Fruit fly (Drosophila melanogaster) whole organism, embryonic: ENCODE results near the gene CG10809.
A peak's percentile ranks its signal among the peaks of the same experiment; 100 is the strongest.

Experiments used
- Atf3 ChIP-seq: fragments of 200-800 bp; sonication (Bioruptor generic); optimal IDR thresholded peaks from 3 replicates; lab custom pipeline; 2016; ENCODE audit warnings: missing biosample characterization, missing genetic modification characterization
- BEAF-32 ChIP-seq: fragments of 200-800 bp; sonication (Bioruptor generic); optimal IDR thresholded peaks from 3 replicates; lab custom pipeline; 2017; ENCODE audit warnings: missing biosample characterization, missing genetic modification characterization, mild to moderate bottlenecking, moderate library complexity, missing genetic modification reagents
- CG10565 ChIP-seq: fragments of 200-800 bp; sonication (Bioruptor generic); optimal IDR thresholded peaks from 3 replicates; lab custom pipeline; 2016; ENCODE audit warnings: missing biosample characterization, mild to moderate bottlenecking, missing genetic modification characterization
- CG11696 ChIP-seq: fragments of 200-800 bp; sonication (Bioruptor generic); IDR thresholded peaks from 2 replicates; pipeline ENCODE4 v1.3.6; 2022; ENCODE audit warnings: missing biosample characterization, missing genetic modification characterization
- CG12744 ChIP-seq: fragments of 200-800 bp; sonication (Bioruptor generic); optimal IDR thresholded peaks from 2 replicates; lab custom pipeline; 2016; ENCODE audit warnings: missing biosample characterization, missing genetic modification characterization
- CG14014 ChIP-seq: fragments of 200-800 bp; sonication (Bioruptor generic); IDR thresholded peaks from 2 replicates; pipeline ENCODE4 v1.3.6; 2022; ENCODE audit warnings: missing biosample characterization, missing genetic modification characterization
- CG14965 ChIP-seq: fragments of 200-800 bp; sonication (Bioruptor generic); optimal IDR thresholded peaks from 2 replicates; lab custom pipeline; 2016; ENCODE audit warnings: missing biosample characterization, missing genetic modification characterization, borderline replicate concordance
- CG15696 ChIP-seq: fragments of 200-800 bp; sonication (Bioruptor generic); optimal IDR thresholded peaks from 2 replicates; lab custom pipeline; 2019; ENCODE audit warnings: missing biosample characterization, mild to moderate bottlenecking, missing genetic modification characterization, moderate library complexity
- CG17361 ChIP-seq: fragments of 200-800 bp; sonication (Bioruptor generic); IDR thresholded peaks from 3 replicates; pipeline ENCODE4 v1.3.6; 2022; ENCODE audit warnings: missing biosample characterization, missing genetic modification characterization
- CG17802 ChIP-seq: fragments of 200-800 bp; sonication (Bioruptor generic); optimal IDR thresholded peaks from 2 replicates; lab custom pipeline; 2018; ENCODE audit warnings: missing biosample characterization, mild to moderate bottlenecking, missing genetic modification characterization, moderate library complexity
- CG17912 ChIP-seq: fragments of 200-800 bp; sonication (Bioruptor generic); optimal IDR thresholded peaks from 2 replicates; lab custom pipeline; 2018; ENCODE audit warnings: missing biosample characterization, mild to moderate bottlenecking, missing genetic modification characterization
- CG18619 ChIP-seq: fragments of 200-800 bp; sonication (Bioruptor generic); optimal IDR thresholded peaks from 3 replicates; lab custom pipeline; 2017; ENCODE audit warnings: missing biosample characterization, mild to moderate bottlenecking, missing genetic modification characterization
- CG3281 ChIP-seq: fragments of 200-800 bp; sonication (Bioruptor generic); optimal IDR thresholded peaks from 3 replicates; lab custom pipeline; 2017; ENCODE audit warnings: missing biosample characterization, mild to moderate bottlenecking, missing genetic modification characterization
- CG3726 ChIP-seq: fragments of 200-800 bp; sonication (Bioruptor generic); IDR thresholded peaks from 3 replicates; pipeline ENCODE4, ENCODE4 v1.3.6; 2022; ENCODE audit warnings: missing biosample characterization, missing genetic modification characterization
- CG3995 ChIP-seq: fragments of 200-800 bp; sonication (Bioruptor generic); optimal IDR thresholded peaks from 3 replicates; lab custom pipeline; 2016; ENCODE audit warnings: missing biosample characterization, missing genetic modification characterization
- CG4617 ChIP-seq: fragments of 200-800 bp; sonication (Bioruptor generic); optimal IDR thresholded peaks from 3 replicates; lab custom pipeline; 2016; ENCODE audit warnings: missing biosample characterization, missing genetic modification characterization, borderline replicate concordance
- CG6689 ChIP-seq: fragments of 200-800 bp; sonication (Bioruptor generic); IDR thresholded peaks from 2 replicates; pipeline ENCODE4 v1.3.6; 2022; ENCODE audit warnings: missing biosample characterization, missing genetic modification characterization
- CG7357 ChIP-seq: fragments of 200-800 bp; sonication (Bioruptor generic); IDR thresholded peaks from 3 replicates; pipeline ENCODE4 v1.3.6; 2022; ENCODE audit warnings: missing biosample characterization, missing genetic modification characterization
- CG7745 ChIP-seq: fragments of 200-800 bp; sonication (Bioruptor generic); optimal IDR thresholded peaks from 2 replicates; lab custom pipeline; 2018; ENCODE audit warnings: missing biosample characterization, mild to moderate bottlenecking, missing genetic modification characterization, moderate library complexity
- CG8359 ChIP-seq: fragments of 200-800 bp; sonication (Bioruptor generic); optimal IDR thresholded peaks from 2 replicates; lab custom pipeline; 2017; ENCODE audit warnings: missing biosample characterization, mild to moderate bottlenecking, missing genetic modification characterization, borderline replicate concordance
- CkIIα-i1 ChIP-seq: fragments of 200-800 bp; sonication (Bioruptor generic); IDR thresholded peaks from 2 replicates; pipeline ENCODE4 v1.3.6; 2022; ENCODE audit warnings: missing biosample characterization, missing genetic modification characterization
- CoRest ChIP-seq: fragments of 200-800 bp; sonication (Bioruptor generic); optimal IDR thresholded peaks from 3 replicates; lab custom pipeline; 2018; ENCODE audit warnings: missing biosample characterization, mild to moderate bottlenecking, missing genetic modification characterization, moderate library complexity
- D19B ChIP-seq: fragments of 200-800 bp; sonication (Bioruptor generic); optimal IDR thresholded peaks from 2 replicates; lab custom pipeline; 2017; ENCODE audit warnings: missing biosample characterization, mild to moderate bottlenecking, missing genetic modification characterization
- Jarid2 ChIP-seq: fragments of 200-800 bp; sonication (Bioruptor generic); optimal IDR thresholded peaks from 3 replicates; lab custom pipeline; 2017; ENCODE audit warnings: mild to moderate bottlenecking, missing biosample characterization, missing genetic modification reagents, missing genetic modification characterization
- MTF-1 ChIP-seq: fragments of 200-800 bp; sonication (Bioruptor generic); optimal IDR thresholded peaks from 2 replicates; lab custom pipeline; 2018; ENCODE audit warnings: missing biosample characterization, mild to moderate bottlenecking, missing genetic modification characterization, borderline replicate concordance
- Nf-YA ChIP-seq: fragments of 200-800 bp; sonication (Bioruptor generic); IDR thresholded peaks from 2 replicates; pipeline ENCODE4 v1.3.6; 2022; ENCODE audit warnings: missing biosample characterization, missing genetic modification characterization
- Ptx1 ChIP-seq: fragments of 200-800 bp; sonication (Bioruptor generic); IDR thresholded peaks from 2 replicates; pipeline ENCODE4 v1.3.6; 2022; ENCODE audit warnings: missing biosample characterization, missing genetic modification characterization
- Six4 ChIP-seq: fragments of 200-800 bp; sonication (Bioruptor generic); optimal IDR thresholded peaks from 2 replicates; lab custom pipeline; 2016; ENCODE audit warnings: missing biosample characterization, missing genetic modification characterization
- Sox100B ChIP-seq: fragments of 200-800 bp; sonication (Bioruptor generic); optimal IDR thresholded peaks from 3 replicates; lab custom pipeline; 2018; ENCODE audit warnings: missing biosample characterization, mild to moderate bottlenecking, missing genetic modification characterization
- Sry-β ChIP-seq: fragments of 200-800 bp; sonication (Bioruptor generic); optimal IDR thresholded peaks from 2 replicates; lab custom pipeline; 2018; ENCODE audit warnings: missing biosample characterization, mild to moderate bottlenecking, missing genetic modification characterization, moderate library complexity
- TFAM ChIP-seq: fragments of 200-800 bp; sonication (Bioruptor generic); optimal IDR thresholded peaks from 2 replicates; lab custom pipeline; 2017; ENCODE audit warnings: missing biosample characterization, missing genetic modification characterization, inconsistent platforms
- Tbp ChIP-seq: fragments of >200 bp; optimal IDR thresholded peaks from 2 replicates; lab custom pipeline; 2018; ENCODE audit warnings: missing biosample characterization, missing genetic modification characterization
- amos ChIP-seq: fragments of 200-800 bp; sonication (Bioruptor generic); IDR thresholded peaks from 2 replicates; pipeline ENCODE4 v1.3.6; 2022; ENCODE audit warnings: missing biosample characterization, missing genetic modification characterization; ENCODE audit not compliant: partially characterized antibody
- bigmax ChIP-seq: fragments of 200-800 bp; sonication (Bioruptor generic); optimal IDR thresholded peaks from 2 replicates; lab custom pipeline; 2018; ENCODE audit warnings: missing biosample characterization, mild to moderate bottlenecking, missing genetic modification characterization
- cad ChIP-seq: fragments of >200 bp; optimal IDR thresholded peaks from 2 replicates; lab custom pipeline; 2017; ENCODE audit warnings: missing biosample characterization, missing genetic modification characterization
- ci ChIP-seq: fragments of 200-800 bp; sonication (Bioruptor generic); IDR thresholded peaks from 3 replicates; pipeline ENCODE4 v1.3.6; 2022; ENCODE audit warnings: missing biosample characterization, missing genetic modification characterization
- crp ChIP-seq, 2 experiments: fragments of 200-800 bp; sonication (Bioruptor generic); optimal IDR thresholded peaks; 2 replicates in 1 of 2; 3 replicates in 1 of 2; lab custom pipeline; 2017; ENCODE audit warnings: missing biosample characterization in 2 of 2, missing genetic modification characterization in 2 of 2, mild to moderate bottlenecking in 1 of 2, moderate library complexity in 1 of 2
- fd3F ChIP-seq: fragments of 200-800 bp; sonication (Bioruptor generic); optimal IDR thresholded peaks from 2 replicates; lab custom pipeline; 2018; ENCODE audit warnings: missing biosample characterization, mild to moderate bottlenecking, missing genetic modification characterization, moderate library complexity
- grn ChIP-seq: fragments of 200-800 bp; sonication (Bioruptor generic); optimal IDR thresholded peaks from 3 replicates; lab custom pipeline; 2017; ENCODE audit warnings: missing biosample characterization, missing genetic modification characterization
- gro ChIP-seq: fragments of 200-800 bp; sonication (Bioruptor generic); optimal IDR thresholded peaks from 2 replicates; lab custom pipeline; 2016; ENCODE audit warnings: missing biosample characterization, missing genetic modification characterization
- kah ChIP-seq: fragments of 200-800 bp; sonication (Bioruptor generic); optimal IDR thresholded peaks from 2 replicates; lab custom pipeline; 2018; ENCODE audit warnings: missing biosample characterization, mild to moderate bottlenecking, missing genetic modification characterization
- knrl ChIP-seq: fragments of 200-800 bp; sonication (Bioruptor generic); IDR thresholded peaks from 3 replicates; pipeline ENCODE4 v1.3.6; 2022; ENCODE audit warnings: missing biosample characterization, missing genetic modification characterization; ENCODE audit not compliant: partially characterized antibody
- repo ChIP-seq: fragments of 200-800 bp; sonication (Bioruptor generic); optimal IDR thresholded peaks from 2 replicates; lab custom pipeline; 2016; ENCODE audit warnings: missing biosample characterization, missing genetic modification characterization
- so ChIP-seq: fragments of 200-800 bp; sonication (Bioruptor generic); IDR thresholded peaks from 3 replicates; pipeline ENCODE4 v1.3.6; 2022; ENCODE audit warnings: missing biosample characterization, missing genetic modification characterization
- ssp ChIP-seq: fragments of 200-800 bp; sonication (Bioruptor generic); IDR thresholded peaks from 2 replicates; pipeline ENCODE4 v1.3.6; 2022; ENCODE audit warnings: missing biosample characterization, missing genetic modification characterization
- toy ChIP-seq: fragments of 200-800 bp; sonication (Bioruptor generic); IDR thresholded peaks from 2 replicates; pipeline ENCODE4 v1.3.6; 2022; ENCODE audit warnings: missing biosample characterization, missing genetic modification characterization
- vnd ChIP-seq: fragments of 200-800 bp; sonication (Bioruptor generic); IDR thresholded peaks from 3 replicates; pipeline ENCODE4 v1.3.6; 2022; ENCODE audit warnings: missing biosample characterization, missing genetic modification characterization; ENCODE audit not compliant: partially characterized antibody
- vvl ChIP-seq: fragments of 200-800 bp; sonication (Bioruptor generic); IDR thresholded peaks from 2 replicates; pipeline ENCODE4 v1.3.6; 2022; ENCODE audit warnings: missing biosample characterization, missing genetic modification characterization
- wek ChIP-seq: fragments of 200-800 bp; sonication (Bioruptor generic); optimal IDR thresholded peaks from 3 replicates; lab custom pipeline; 2018; ENCODE audit warnings: missing biosample characterization, mild to moderate bottlenecking, missing genetic modification characterization, moderate library complexity
- yki ChIP-seq: fragments of >200 bp; optimal IDR thresholded peaks from 3 replicates; lab custom pipeline; 2018

The CG10809 gene

DNA sequence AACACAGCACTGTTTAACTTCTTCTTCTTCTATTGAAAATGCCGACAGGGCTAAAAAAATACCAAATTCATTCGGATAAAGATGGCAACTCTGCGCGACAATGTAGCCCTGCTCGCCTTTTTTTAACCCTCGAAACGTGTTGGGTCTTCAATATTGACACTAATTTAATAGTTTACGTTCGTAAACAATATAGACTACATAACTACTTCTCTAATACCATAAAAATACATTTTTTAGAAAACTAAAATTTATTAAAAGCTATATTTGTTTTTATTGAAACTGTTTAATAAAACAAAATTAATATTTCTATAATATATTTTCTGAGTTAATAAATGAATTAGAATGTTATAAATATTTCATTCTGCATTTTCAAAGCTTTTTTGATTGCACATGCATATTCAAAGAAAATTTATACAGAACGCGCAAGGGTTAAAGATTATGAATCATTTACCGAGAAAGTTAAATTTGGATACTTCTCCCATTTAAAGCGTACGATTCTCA lies 29.0 kb upstream of the CG10809 start, which contains the start of the genes Taf2 and CalpB (continued):
- TF ChIP-seq CG11696 (no peak), wek (GFP tag; lab: Kevin White, UChicago) (no peak), Six4 (peak; percentile 79), cad (GFP tag; lab: Kevin White, UChicago) (no peak), CG4617 (GFP tag; lab: Kevin White, UChicago) (peak; percentile 73), CG18619 (peak; percentile 76), CG10565 (GFP tag; lab: Kevin White, UChicago) (no peak), Atf3 (GFP tag; lab: Kevin White, UChicago) (no peak), ci (GFP tag; lab: Robert Waterston, UW) (0 out of 3 replicates have a peak, but pooled peaks have one; percentile 58), so (no peak), CG17361 (GFP tag; lab: Robert Waterston, UW) (peak; percentile 97), TFAM (GFP tag; lab: Kevin White, UChicago) (no peak), MTF-1 (GFP tag; lab: Kevin White, UChicago) (no peak), CG6689 (peak; percentile 91), CG14014 (GFP tag; lab: Robert Waterston, UW) (peak; percentile 66), CG14965 (no peak), vnd (GFP tag; lab: Robert Waterston, UW) (no peak), Ptx1 (GFP tag; lab: Robert Waterston, UW) (peak; percentile 91), Sry-β (GFP tag; lab: Kevin White, UChicago) (peak; percentile 12), Nf-YA (GFP tag; lab: Robert Waterston, UW) (peak; percentile 55; the same call in 1 of the 2 replicates), CoRest (tag; lab: Kevin White, UChicago) (peak; percentile 94), fd3F (GFP tag; lab: Kevin White, UChicago) (peak; percentile 83), CG3281 (GFP tag; lab: Kevin White, UChicago) (peak; percentile 89), CG17912 (GFP tag; lab: Kevin White, UChicago) (no peak), ssp (peak; percentile 73), crp (GFP tag; optimal IDR thresholded peaks at IDR 0.05; lab: Kevin White, UChicago) (peak in 1 of 2 experiments; percentile 36), Tbp (GFP tag; lab: Kevin White, UChicago) (no peak), knrl (GFP tag; lab: Robert Waterston, UW) (peak; percentile 25; the same call in 1 of the 3 replicates), toy (GFP tag; lab: Robert Waterston, UW) (peak; percentile 66; the same call in 1 of the 2 replicates), CG7357 (GFP tag; lab: Robert Waterston, UW) (peak; percentile 59; the same call in 2 of the 3 replicates), yki (lab: Kevin White, UChicago) (no peak), Jarid2 (GFP tag; lab: Kevin White, UChicago) (no peak), CG3995 (GFP tag; lab: Kevin White, UChicago) (no peak), CG12744 (GFP tag; lab: Kevin White, UChicago) (no peak), amos (GFP tag; lab: Robert Waterston, UW) (peak; percentile 11; the same call in 1 of the 2 replicates), Sox100B (GFP tag; lab: Kevin White, UChicago) (peak; percentile 96), kah (GFP tag; lab: Kevin White, UChicago) (peak; percentile 74), CG15696 (tag; lab: Kevin White, UChicago) (peak; percentile 82), bigmax (no peak), BEAF-32 (GFP tag; lab: Kevin White, UChicago) (peak; percentile 34), D19B (GFP tag; lab: Kevin White, UChicago) (peak; percentile 11), grn (GFP tag; lab: Kevin White, UChicago) (no peak), CG8359 (peak; percentile 64), vvl (GFP tag; lab: Robert Waterston, UW) (peak; percentile 87), CG3726 (GFP tag; lab: Robert Waterston, UW) (peak; percentile 5; the same call in 1 of the 3 replicates), CG17802 (tag; lab: Kevin White, UChicago) (peak; percentile 29), repo (no peak), gro (GFP tag; lab: Kevin White, UChicago) (no peak), CkIIα-i1 (GFP tag; lab: Robert Waterston, UW) (no peak), CG7745 (no peak)
